Worm (Caenorhabditis elegans) whole organism, L4 larva: ENCODE results near the gene nlp-25.

Source experiments
- F10B5.3 ChIP-seq: sonication (generic microtip); optimal IDR thresholded peaks from 2 replicates; lab custom pipeline; 2016; ENCODE audit warnings: mild to moderate bottlenecking, missing genetic modification characterization, missing compliant biosample characterization
- F37D6.2 ChIP-seq: sonication (generic microtip); optimal IDR thresholded peaks from 2 replicates; lab custom pipeline; 2016; ENCODE audit warnings: mild to moderate bottlenecking, missing genetic modification characterization, missing compliant biosample characterization
- Y105C5A.15 ChIP-seq: fragments of 200-800 bp; sonication (Bioruptor generic); IDR thresholded peaks from 2 replicates; pipeline ENCODE4 v1.3.6; 2022; ENCODE audit warnings: missing genetic modification characterization, missing compliant biosample characterization
- Y48G9A.11 ChIP-seq: fragments of 200-800 bp; sonication (Bioruptor generic); IDR thresholded peaks from 2 replicates; pipeline ENCODE4 v1.3.6; 2022; ENCODE audit warnings: missing genetic modification reagents, missing genetic modification characterization, missing compliant biosample characterization
- Y5F2A.4 ChIP-seq: fragments of 200-800 bp; sonication (Bioruptor generic); optimal IDR thresholded peaks from 2 replicates; lab custom pipeline; 2018; ENCODE audit warnings: mild to moderate bottlenecking, missing genetic modification characterization, missing compliant biosample characterization
- ZK337.2 ChIP-seq: fragments of 200-800 bp; sonication (Bioruptor generic); IDR thresholded peaks from 2 replicates; pipeline ENCODE4 v1.3.6; 2022; ENCODE audit warnings: missing genetic modification reagents, missing genetic modification characterization, missing compliant biosample characterization
- aha-1 ChIP-seq: fragments of 150-350 bp; peaks from one replicate; lab custom pipeline; 2014; ENCODE audit warnings: missing biosample characterization, missing genetic modification characterization
- aly-2 ChIP-seq: sonication (generic microtip); optimal IDR thresholded peaks from 2 replicates; lab custom pipeline; 2018; ENCODE audit warnings: missing biosample characterization, missing genetic modification characterization
- attf-4 ChIP-seq: sonication (generic microtip); optimal IDR thresholded peaks from 3 replicates; lab custom pipeline; 2017; ENCODE audit warnings: missing biosample characterization, missing genetic modification characterization
- ceh-20 ChIP-seq: fragments of 200-800 bp; sonication (Bioruptor generic); IDR thresholded peaks from 2 replicates; pipeline ENCODE4 v1.3.6; 2022; ENCODE audit warnings: missing genetic modification reagents, missing genetic modification characterization, missing compliant biosample characterization
- ceh-28 ChIP-seq: fragments of 150-350 bp; optimal IDR thresholded peaks from 2 replicates; lab custom pipeline; 2014; ENCODE audit warnings: missing biosample characterization, missing genetic modification reagents, missing genetic modification characterization
- ceh-32 ChIP-seq: sonication (generic microtip); optimal IDR thresholded peaks from 2 replicates; lab custom pipeline; 2016; ENCODE audit warnings: mild to moderate bottlenecking, missing genetic modification characterization, missing compliant biosample characterization; ENCODE audit not compliant: poor library complexity
- ceh-44 ChIP-seq: fragments of 200-800 bp; sonication (Bioruptor generic); IDR thresholded peaks from 2 replicates; pipeline ENCODE4 v1.3.6; 2022; ENCODE audit warnings: missing genetic modification reagents, missing genetic modification characterization, missing compliant biosample characterization
- ces-1 ChIP-seq: fragments of 150-350 bp; sonication (generic microtip); optimal IDR thresholded peaks from 4 replicates; lab custom pipeline; 2014; ENCODE audit warnings: missing biosample characterization, missing genetic modification reagents, missing genetic modification characterization
- cey-2 ChIP-seq: sonication (generic microtip); optimal IDR thresholded peaks from 3 replicates; lab custom pipeline; 2017; ENCODE audit warnings: missing genetic modification characterization, mild to moderate bottlenecking, missing compliant biosample characterization, antibody characterized with exemption, borderline replicate concordance; ENCODE audit not compliant: insufficient read depth
- ctbp-1 ChIP-seq: fragments of 200-800 bp; sonication (Bioruptor generic); IDR thresholded peaks from 2 replicates; pipeline ENCODE4 v1.3.6; 2022; ENCODE audit warnings: missing genetic modification reagents, missing genetic modification characterization, missing compliant biosample characterization
- daf-8 ChIP-seq: fragments of 200-800 bp; sonication (Bioruptor generic); IDR thresholded peaks from 2 replicates; pipeline ENCODE4 v1.3.6; 2022; ENCODE audit warnings: missing genetic modification characterization, missing compliant biosample characterization
- dmd-6 ChIP-seq: fragments of 200-800 bp; sonication (Bioruptor generic); IDR thresholded peaks from 2 replicates; pipeline ENCODE4 v1.3.6; 2022; ENCODE audit warnings: missing genetic modification reagents, missing genetic modification characterization, missing compliant biosample characterization
- dmd-9 ChIP-seq: fragments of 200-800 bp; sonication (Bioruptor generic); IDR thresholded peaks from 2 replicates; pipeline ENCODE4 v1.3.6; 2022; ENCODE audit warnings: missing genetic modification reagents, missing genetic modification characterization, missing compliant biosample characterization
- dpl-1 ChIP-seq: fragments of 150-350 bp; optimal IDR thresholded peaks from 2 replicates; lab custom pipeline; 2014; ENCODE audit warnings: missing biosample characterization, missing genetic modification reagents, missing genetic modification characterization
- duxl-1 ChIP-seq: sonication (generic microtip); optimal IDR thresholded peaks from 2 replicates; lab custom pipeline; 2016; ENCODE audit warnings: mild to moderate bottlenecking, missing genetic modification characterization, moderate library complexity, missing compliant biosample characterization; ENCODE audit not compliant: poor library complexity
- egl-27 ChIP-seq: sonication (generic microtip); optimal IDR thresholded peaks from 3 replicates; lab custom pipeline; 2017; ENCODE audit warnings: missing biosample characterization, missing genetic modification reagents, missing genetic modification characterization
- fos-1 ChIP-seq: fragments of 150-350 bp; optimal IDR thresholded peaks from 2 replicates; lab custom pipeline; 2014; ENCODE audit warnings: missing biosample characterization, missing genetic modification characterization
- gei-8 ChIP-seq: fragments of 200-800 bp; sonication (Bioruptor generic); optimal IDR thresholded peaks from 2 replicates; lab custom pipeline; 2018; ENCODE audit warnings: mild to moderate bottlenecking, missing genetic modification characterization, missing compliant biosample characterization
- hlh-30 ChIP-seq: sonication (generic microtip); optimal IDR thresholded peaks from 2 replicates; lab custom pipeline; 2017; ENCODE audit warnings: antibody characterized with exemption, mild to moderate bottlenecking, missing genetic modification characterization, missing compliant biosample characterization; ENCODE audit not compliant: insufficient read depth
- hmg-1.1 ChIP-seq: fragments of 200-800 bp; sonication (Bioruptor generic); IDR thresholded peaks from 2 replicates; pipeline ENCODE4 v1.3.6; 2022; ENCODE audit warnings: missing genetic modification reagents, missing genetic modification characterization, missing compliant biosample characterization
- jun-1 ChIP-seq: fragments of 150-350 bp; optimal IDR thresholded peaks from 2 replicates; lab custom pipeline; 2014; ENCODE audit warnings: missing biosample characterization, missing genetic modification reagents, missing genetic modification characterization
- lin-1 ChIP-seq: fragments of 200-800 bp; sonication (Bioruptor generic); IDR thresholded peaks from 2 replicates; pipeline ENCODE4 v1.3.6; 2022; ENCODE audit warnings: missing genetic modification reagents, missing genetic modification characterization, missing compliant biosample characterization
- lin-13 ChIP-seq: fragments of 150-350 bp; optimal IDR thresholded peaks from 2 replicates; lab custom pipeline; 2014; ENCODE audit warnings: missing biosample characterization, missing genetic modification reagents, missing genetic modification characterization
- lin-15B ChIP-seq: fragments of 150-350 bp; sonication (generic microtip); optimal IDR thresholded peaks from 3 replicates; lab custom pipeline; 2014; ENCODE audit warnings: missing biosample characterization, missing genetic modification characterization
- lin-39 ChIP-seq: fragments of 150-350 bp; optimal IDR thresholded peaks from 2 replicates; lab custom pipeline; 2014; ENCODE audit warnings: missing biosample characterization, missing genetic modification reagents, missing genetic modification characterization
- madf-5 ChIP-seq, 2 experiments: fragments of 200-800 bp; sonication (Bioruptor generic); IDR thresholded peaks; 2 replicates each; pipeline ENCODE4 v1.3.6; 2022; ENCODE audit warnings: missing compliant biosample characterization in 2 of 2, missing genetic modification characterization in 2 of 2
- madf-9 ChIP-seq: fragments of 200-800 bp; sonication (Bioruptor generic); conservative IDR thresholded peaks from 2 replicates; pipeline ENCODE4 v1.3.6; 2022; ENCODE audit warnings: missing genetic modification reagents, missing genetic modification characterization, missing compliant biosample characterization
- mxl-2 ChIP-seq: fragments of 200-800 bp; sonication (Bioruptor generic); conservative IDR thresholded peaks from 2 replicates; pipeline ENCODE4 v1.3.6; 2022; ENCODE audit warnings: missing genetic modification reagents, missing genetic modification characterization, missing compliant biosample characterization
- nhr-10 ChIP-seq: fragments of 150-350 bp; optimal IDR thresholded peaks from 2 replicates; lab custom pipeline; 2014; ENCODE audit warnings: missing biosample characterization, missing genetic modification characterization
- nhr-111 ChIP-seq: fragments of 200-800 bp; sonication (Bioruptor generic); optimal IDR thresholded peaks from 2 replicates; lab custom pipeline; 2018; ENCODE audit warnings: mild to moderate bottlenecking, missing genetic modification characterization, missing compliant biosample characterization
- nhr-25 ChIP-seq: sonication (generic microtip); optimal IDR thresholded peaks from 2 replicates; lab custom pipeline; 2017; ENCODE audit warnings: missing genetic modification characterization, mild to moderate bottlenecking, missing compliant biosample characterization, antibody characterized with exemption, moderate library complexity, borderline replicate concordance; ENCODE audit not compliant: insufficient read depth
- nhr-41 ChIP-seq: fragments of 200-800 bp; sonication (Bioruptor generic); IDR thresholded peaks from 2 replicates; pipeline ENCODE4 v1.3.6; 2022; ENCODE audit warnings: missing genetic modification reagents, missing genetic modification characterization, missing compliant biosample characterization
- nhr-48 ChIP-seq: sonication (generic microtip); optimal IDR thresholded peaks from 2 replicates; lab custom pipeline; 2016; ENCODE audit warnings: mild to moderate bottlenecking, missing genetic modification characterization, missing compliant biosample characterization
- nhr-6 ChIP-seq: fragments of 150-350 bp; optimal IDR thresholded peaks from 2 replicates; lab custom pipeline; 2014; ENCODE audit warnings: missing biosample characterization, missing genetic modification characterization
- pqm-1 ChIP-seq: sonication (generic microtip); optimal IDR thresholded peaks from 2 replicates; lab custom pipeline; 2017; ENCODE audit warnings: missing biosample characterization, missing genetic modification characterization
- set-16 ChIP-seq: fragments of 200-800 bp; sonication (Bioruptor generic); IDR thresholded peaks from 2 replicates; pipeline ENCODE4 v1.3.6; 2022; ENCODE audit warnings: missing genetic modification reagents, missing genetic modification characterization, missing compliant biosample characterization
- snpc-1.2 ChIP-seq: fragments of 200-800 bp; sonication (Bioruptor generic); IDR thresholded peaks from 2 replicates; pipeline ENCODE4 v1.3.6; 2022; ENCODE audit warnings: missing genetic modification reagents, missing genetic modification characterization, missing compliant biosample characterization
- snpc-4 ChIP-seq: fragments of 150-350 bp; optimal IDR thresholded peaks from 2 replicates; lab custom pipeline; 2014; ENCODE audit warnings: missing biosample characterization, missing genetic modification characterization
- spr-3 ChIP-seq: fragments of 200-800 bp; sonication (Bioruptor generic); optimal IDR thresholded peaks from 2 replicates; lab custom pipeline; 2018; ENCODE audit warnings: mild to moderate bottlenecking, missing genetic modification characterization, missing compliant biosample characterization
- tag-97 ChIP-seq: fragments of 200-800 bp; sonication (Bioruptor generic); IDR thresholded peaks from 2 replicates; pipeline ENCODE4 v1.3.6; 2022; ENCODE audit warnings: missing genetic modification characterization, missing compliant biosample characterization
- unc-130 ChIP-seq: sonication (generic microtip); optimal IDR thresholded peaks from 2 replicates; lab custom pipeline; 2016; ENCODE audit warnings: missing genetic modification reagents, missing genetic modification characterization, missing compliant biosample characterization
- zfp-2 ChIP-seq: sonication (generic microtip); optimal IDR thresholded peaks from 2 replicates; lab custom pipeline; 2016; ENCODE audit warnings: mild to moderate bottlenecking, missing genetic modification characterization, missing compliant biosample characterization
- zfp-3 ChIP-seq: fragments of 200-800 bp; sonication (Bioruptor generic); conservative IDR thresholded peaks from 2 replicates; pipeline ENCODE4 v1.3.6; 2022; ENCODE audit warnings: missing genetic modification reagents, missing genetic modification characterization, missing compliant biosample characterization
- zip-2 ChIP-seq: fragments of 150-350 bp; optimal IDR thresholded peaks from 2 replicates; lab custom pipeline; 2014; ENCODE audit warnings: missing biosample characterization, missing genetic modification characterization
- ztf-7 ChIP-seq: fragments of 150-350 bp; optimal IDR thresholded peaks from 2 replicates; lab custom pipeline; 2014; ENCODE audit warnings: missing biosample characterization, missing genetic modification characterization

nlp-25 gene

DNA sequence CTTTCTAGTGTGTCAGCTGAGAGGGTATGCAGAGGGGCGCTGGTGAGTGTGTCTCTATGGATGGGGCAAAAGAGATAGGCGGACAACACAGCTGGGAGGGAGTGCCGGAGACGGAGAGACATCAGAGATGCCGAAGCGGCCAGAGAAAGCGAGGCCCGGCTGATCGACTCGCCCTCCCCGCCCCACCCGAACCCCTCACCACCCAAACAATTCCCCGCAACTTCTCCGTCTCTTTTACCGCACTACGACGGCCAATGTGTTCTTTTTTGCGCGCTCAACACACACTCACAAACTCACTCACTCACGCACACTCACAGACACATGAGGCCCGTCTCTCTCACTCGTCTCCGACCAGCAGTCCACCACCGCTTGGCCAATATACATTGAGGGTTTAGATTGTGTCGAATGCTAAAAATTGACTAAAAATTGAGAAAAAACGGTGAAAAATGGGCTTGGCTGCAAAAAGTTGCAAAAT lies 16.5 kb downstream of the nlp-25 start, which contains the start of gene Y43F8C.3 (continued):
- no peak for TF ChIP-seq nhr-25 (tag; lab: Kevin White, UChicago)
- TF ChIP-seq pqm-1 (tag; lab: Kevin White, UChicago): no peak
- no peak for TF ChIP-seq F10B5.3 (tag; lab: Kevin White, UChicago)
- peak; percentile 44 for TF ChIP-seq spr-3 (GFP tag; lab: Kevin White, UChicago)
- TF ChIP-seq daf-8 (GFP tag; lab: Robert Waterston, UW): no peak
- no peak for TF ChIP-seq ceh-44 (GFP tag; lab: Robert Waterston, UW)
- TF ChIP-seq ceh-32 (tag; lab: Kevin White, UChicago): no peak
- TF ChIP-seq ztf-7 (tag; lab: Kevin White, UChicago): no peak
- no peak for TF ChIP-seq zfp-2 (tag; lab: Kevin White, UChicago)
- TF ChIP-seq nhr-6 (tag; lab: Kevin White, UChicago): peak; percentile 74
- TF ChIP-seq snpc-4 (tag; lab: Kevin White, UChicago): no peak
- TF ChIP-seq F37D6.2 (tag; lab: Kevin White, UChicago): no peak
- TF ChIP-seq egl-27 (tag; lab: Kevin White, UChicago): no peak
- TF ChIP-seq madf-9 (GFP tag; lab: Robert Waterston, UW): 0 out of 2 replicates have a peak, but pooled peaks have one; percentile 48
- no peak for TF ChIP-seq lin-39 (tag; lab: Kevin White, UChicago)
- TF ChIP-seq lin-13 (GFP tag; lab: Kevin White, UChicago): peak; percentile 69
- TF ChIP-seq Y105C5A.15 (GFP tag; lab: Robert Waterston, UW): no peak
- TF ChIP-seq dmd-9 (GFP tag; lab: Robert Waterston, UW): no peak
- TF ChIP-seq hmg-1.1 (GFP tag; lab: Robert Waterston, UW): peak; percentile 93
- TF ChIP-seq lin-15B (tag; lab: Kevin White, UChicago): no peak
- TF ChIP-seq ZK337.2 (GFP tag; lab: Robert Waterston, UW): 0 out of 2 replicates have a peak, but pooled peaks have one; percentile 4
- no peak for TF ChIP-seq fos-1 (tag; lab: Kevin White, UChicago)
- TF ChIP-seq nhr-111: no peak
- peak; percentile 98 for TF ChIP-seq set-16 (GFP tag; lab: Robert Waterston, UW)
- peak; percentile 34; the same call in 1 of the 2 replicates for TF ChIP-seq lin-1 (GFP tag; lab: Robert Waterston, UW)
- TF ChIP-seq duxl-1: no peak
- TF ChIP-seq madf-5 (GFP tag; IDR thresholded peaks at IDR 0.05; lab: Robert Waterston, UW): no peak
- TF ChIP-seq zip-2: no peak
- TF ChIP-seq jun-1 (tag; lab: Kevin White, UChicago): no peak
- TF ChIP-seq attf-4 (tag; lab: Kevin White, UChicago): no peak
- no peak for TF ChIP-seq nhr-41 (GFP tag; lab: Robert Waterston, UW)
- no peak for TF ChIP-seq cey-2
- peak; percentile 90 for TF ChIP-seq aha-1
- no peak for TF ChIP-seq mxl-2
- TF ChIP-seq ceh-20 (GFP tag; lab: Robert Waterston, UW): no peak
- peak; percentile 13 for TF ChIP-seq dpl-1 (GFP tag; lab: Kevin White, UChicago)
- no peak for TF ChIP-seq tag-97 (GFP tag; lab: Robert Waterston, UW)
- no peak for TF ChIP-seq gei-8 (GFP tag; lab: Kevin White, UChicago)
- no peak for TF ChIP-seq nhr-10
- peak; percentile 8 for TF ChIP-seq ceh-28
- TF ChIP-seq hlh-30 (tag; lab: Kevin White, UChicago): peak; percentile 89
- TF ChIP-seq ctbp-1 (GFP tag; lab: Robert Waterston, UW): no peak; the same call in 1 of the 2 replicates
- no peak for TF ChIP-seq snpc-1.2
- TF ChIP-seq nhr-48 (tag; lab: Kevin White, UChicago): no peak
- peak; percentile 57 for TF ChIP-seq dmd-6 (GFP tag; lab: Robert Waterston, UW)
- no peak for TF ChIP-seq Y48G9A.11 (GFP tag; lab: Robert Waterston, UW)
- no peak for TF ChIP-seq zfp-3 (GFP tag; lab: Robert Waterston, UW)
- TF ChIP-seq ces-1: no peak
- TF ChIP-seq Y5F2A.4 (GFP tag; lab: Kevin White, UChicago): no peak
- TF ChIP-seq aly-2 (tag; lab: Kevin White, UChicago): no peak
- no peak for TF ChIP-seq unc-130 (GFP tag; lab: Kevin White, UChicago)
